Fruit fly (Drosophila melanogaster): ENCODE measurements around the gene CG13311.

CG13311 gene

DNA sequence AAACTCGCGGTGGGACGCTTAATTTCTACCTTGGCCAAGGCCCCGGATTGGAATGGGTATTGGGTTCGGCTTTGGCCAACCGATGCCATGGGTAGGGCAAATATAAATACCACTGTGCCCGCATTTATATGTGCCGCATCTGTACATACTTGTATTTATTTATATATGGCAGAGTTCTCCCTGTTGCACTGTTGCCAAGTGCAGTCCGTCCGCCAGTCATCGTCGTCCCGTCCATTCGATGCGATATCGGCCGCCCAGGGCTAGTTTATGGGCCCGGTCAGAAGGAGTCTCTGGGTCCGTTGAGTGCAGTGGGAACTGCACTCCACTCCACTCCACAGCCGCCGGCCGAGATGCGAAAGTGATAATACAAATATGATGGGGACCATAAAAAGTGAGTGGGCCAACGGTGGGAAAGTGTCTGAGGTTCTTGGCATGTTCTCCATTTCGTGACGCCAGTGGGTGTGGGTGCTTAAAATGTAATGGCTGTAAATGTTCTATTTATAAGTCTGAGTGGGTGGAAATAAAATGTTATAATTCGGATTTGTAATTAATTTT is 21.0 kb upstream of the CG13311 start:
- TF ChIP-seq Sin3A (optimal IDR thresholded peaks at IDR 0.05) (no peak), Myc (optimal IDR thresholded peaks at IDR 0.05) (no peak), psq (optimal IDR thresholded peaks at IDR 0.05) (no peak), ttk (optimal IDR thresholded peaks at IDR 0.05) (no peak), h (optimal IDR thresholded peaks at IDR 0.05) (no peak), insv (optimal IDR thresholded peaks at IDR 0.05) (no peak)

DNA sequence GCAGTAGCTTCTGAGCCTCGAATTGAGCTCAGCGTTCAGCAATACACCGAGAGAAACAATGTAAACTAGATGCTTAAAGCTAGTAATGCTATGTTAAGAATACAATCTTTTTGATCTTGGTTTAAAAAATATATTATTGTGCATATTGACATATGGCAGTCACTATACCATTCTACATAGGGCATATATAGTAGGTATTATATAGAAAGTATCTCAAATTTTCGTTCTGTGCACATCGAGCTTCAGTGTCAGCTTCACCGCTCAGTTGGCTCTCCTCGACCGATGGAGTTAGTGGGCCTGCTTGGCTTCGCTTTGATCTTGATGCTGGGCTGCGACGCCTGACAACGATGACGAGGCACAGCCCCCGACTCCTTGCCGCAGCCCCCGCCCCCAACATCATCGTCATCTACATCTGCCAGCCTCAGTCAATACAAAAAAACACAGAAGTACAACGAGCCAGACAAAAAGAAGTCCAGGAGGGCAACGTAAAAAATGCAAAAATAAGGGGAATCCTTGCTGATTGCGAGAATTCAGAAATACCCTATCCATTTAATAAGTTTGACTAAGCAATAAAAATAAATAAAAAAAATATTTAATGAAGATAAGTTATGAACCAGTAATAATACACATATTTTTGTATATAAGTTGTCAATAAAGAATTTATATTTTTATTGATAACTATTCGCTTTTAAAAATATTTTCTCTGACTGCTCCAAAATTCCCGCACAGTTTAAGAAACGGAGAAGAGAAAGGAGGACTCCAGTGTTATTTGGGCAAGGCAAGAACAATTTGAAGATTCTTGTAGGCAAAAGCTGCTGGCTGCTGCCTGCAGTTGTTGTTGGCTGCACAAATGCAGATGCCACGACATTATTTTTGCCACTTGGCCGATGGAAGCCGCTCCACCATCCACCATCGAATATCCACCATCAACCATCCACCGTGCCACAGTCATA is 20.0 kb upstream of the CG13311 start:
- TF ChIP-seq psq (optimal IDR thresholded peaks at IDR 0.05): no peak

DNA sequence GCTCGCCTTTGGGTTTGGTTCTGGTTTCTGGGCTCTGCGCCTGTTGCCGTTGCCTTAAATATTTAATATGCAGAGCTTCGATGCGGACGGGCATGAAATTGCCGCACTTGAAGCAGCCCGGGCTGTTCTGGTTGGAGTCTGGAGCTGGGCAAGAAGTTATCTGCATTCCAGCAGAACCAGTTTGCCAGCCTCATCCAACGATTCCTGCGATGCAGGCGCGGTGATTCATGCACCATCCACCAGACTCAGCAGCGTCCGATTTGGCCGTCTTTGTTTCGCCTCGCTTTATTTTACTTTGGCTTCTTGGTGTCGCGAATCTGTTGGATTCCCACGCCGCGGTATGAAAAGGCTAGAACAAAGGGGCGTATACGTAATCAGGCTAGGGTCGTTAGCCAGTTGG is 17.5 kb upstream of the CG13311 start:
- no peak for TF ChIP-seq Myc (optimal IDR thresholded peaks at IDR 0.05)
- no peak for TF ChIP-seq h (optimal IDR thresholded peaks at IDR 0.05)
- TF ChIP-seq Sin3A (optimal IDR thresholded peaks at IDR 0.05): no peak

DNA sequence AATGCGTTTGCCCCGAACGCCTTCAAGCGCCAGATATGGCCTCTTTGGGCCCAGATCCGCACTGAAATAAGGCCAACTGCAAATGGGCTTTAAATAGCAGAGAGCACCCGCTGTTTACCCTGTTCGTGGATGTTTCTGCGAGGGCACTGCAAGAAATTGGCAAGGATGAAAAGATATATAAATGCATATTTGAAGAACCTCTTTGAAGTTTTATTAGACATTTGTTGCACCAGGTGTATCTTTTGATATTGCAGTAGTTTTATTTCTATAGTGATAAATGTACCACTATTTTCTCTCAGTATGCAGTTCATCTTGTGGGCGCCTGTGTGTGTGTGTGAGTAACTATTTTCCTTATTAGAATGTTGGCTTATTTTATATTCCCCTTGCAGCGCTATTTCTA is 11.5 kb upstream of the CG13311 start:
- no peak for TF ChIP-seq Sin3A (optimal IDR thresholded peaks at IDR 0.05)
- TF ChIP-seq Myc (optimal IDR thresholded peaks at IDR 0.05): no peak
- no peak for TF ChIP-seq insv (optimal IDR thresholded peaks at IDR 0.05)
- TF ChIP-seq psq (optimal IDR thresholded peaks at IDR 0.05): no peak
- no peak for TF ChIP-seq ttk (optimal IDR thresholded peaks at IDR 0.05)
- no peak for TF ChIP-seq h (optimal IDR thresholded peaks at IDR 0.05)

DNA sequence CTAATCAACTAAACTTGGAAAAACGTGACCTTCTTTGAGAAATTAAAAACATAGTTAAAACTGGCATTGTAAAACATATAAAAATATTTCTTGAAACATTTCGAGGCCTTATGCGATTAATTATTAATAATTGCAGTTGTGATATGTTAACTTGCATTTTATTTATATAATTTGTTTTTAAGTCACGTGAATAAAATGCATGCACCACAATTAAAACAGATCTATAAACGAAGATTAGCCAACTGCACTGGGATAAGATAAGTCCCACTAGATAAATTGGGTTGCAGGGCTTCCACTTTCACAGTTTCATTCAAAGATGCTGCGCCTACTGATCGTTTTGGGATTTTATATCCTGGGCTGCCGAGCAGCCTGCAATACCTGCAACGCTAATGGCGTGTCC is 8.1 kb upstream of the CG13311 start, which contains the start of gene CG13309:
Gene CG13309 (plus strand): TSS at position 301 of the 400 bp plus-strand sequence.
- TF ChIP-seq ttk (optimal IDR thresholded peaks at IDR 0.05): no peak
- TF ChIP-seq h (optimal IDR thresholded peaks at IDR 0.05): no peak
- no peak for TF ChIP-seq Sin3A (optimal IDR thresholded peaks at IDR 0.05)
- no peak for TF ChIP-seq psq (optimal IDR thresholded peaks at IDR 0.05)
- TF ChIP-seq insv (optimal IDR thresholded peaks at IDR 0.05): no peak

DNA sequence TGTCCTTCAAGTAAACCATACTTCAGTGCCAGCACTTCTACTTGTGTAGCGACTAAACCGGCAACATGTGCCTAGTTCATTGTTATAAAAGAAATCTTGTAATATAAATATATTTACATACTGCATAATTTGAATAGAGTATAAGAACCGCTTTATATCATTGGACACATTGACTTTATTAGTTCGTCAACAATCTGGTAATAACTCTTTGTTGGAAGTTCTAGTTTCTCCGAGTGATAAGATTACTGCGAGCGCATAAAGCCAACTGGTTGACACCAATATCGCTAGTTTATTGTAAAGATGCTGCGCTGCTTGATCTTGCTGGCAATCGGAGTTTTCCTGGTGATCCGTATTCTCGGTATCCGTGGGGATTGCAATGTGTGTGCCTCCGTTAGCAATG is 6.3 kb upstream of the CG13311 start, which contains the start of gene CG13308:
Gene CG13308 (plus strand): TSS at position 301 of the 400 bp plus-strand sequence.
- no peak for TF ChIP-seq h (optimal IDR thresholded peaks at IDR 0.05)
- TF ChIP-seq psq (optimal IDR thresholded peaks at IDR 0.05): no peak
- no peak for TF ChIP-seq Myc (optimal IDR thresholded peaks at IDR 0.05)
- no peak for TF ChIP-seq ttk (optimal IDR thresholded peaks at IDR 0.05)
- TF ChIP-seq insv (optimal IDR thresholded peaks at IDR 0.05): no peak
- TF ChIP-seq Sin3A (optimal IDR thresholded peaks at IDR 0.05): no peak

DNA sequence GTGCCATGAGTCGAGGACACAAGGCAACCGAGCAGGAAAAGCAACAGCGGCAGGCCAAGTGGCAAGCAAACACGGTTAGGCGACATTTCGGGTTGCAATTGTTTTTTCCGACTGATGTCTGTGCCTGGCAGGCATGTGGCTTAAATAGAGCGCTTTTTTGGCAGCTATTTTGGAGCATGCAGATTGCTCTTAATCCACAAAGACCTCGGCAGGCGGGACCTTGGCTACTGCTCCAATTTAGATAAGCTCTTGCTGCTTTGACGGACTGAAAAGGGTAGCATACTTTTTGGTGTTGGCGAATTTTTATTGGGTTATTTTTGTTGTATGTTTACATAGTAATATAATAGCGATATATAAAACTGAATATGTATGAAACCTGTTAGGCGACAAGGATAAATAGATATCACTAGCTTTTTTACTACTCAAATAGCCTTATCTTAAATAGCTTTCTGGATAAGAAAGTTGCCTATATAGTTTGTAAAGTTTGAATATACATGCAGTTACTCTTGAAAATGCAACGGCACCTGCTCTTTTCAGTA is 5.2 kb upstream of the CG13311 start, which contains the start of the genes CG13312 and CG32024:
Gene CG13312 (minus strand): TSS at position 101 of the 539 bp plus-strand sequence.
Gene CG32024 (plus strand): TSS at position 489 of the 539 bp plus-strand sequence.
- TF ChIP-seq Sin3A (optimal IDR thresholded peaks at IDR 0.05) (no peak), Myc (optimal IDR thresholded peaks at IDR 0.05) (no peak), psq (optimal IDR thresholded peaks at IDR 0.05) (no peak), insv (optimal IDR thresholded peaks at IDR 0.05) (no peak)

DNA sequence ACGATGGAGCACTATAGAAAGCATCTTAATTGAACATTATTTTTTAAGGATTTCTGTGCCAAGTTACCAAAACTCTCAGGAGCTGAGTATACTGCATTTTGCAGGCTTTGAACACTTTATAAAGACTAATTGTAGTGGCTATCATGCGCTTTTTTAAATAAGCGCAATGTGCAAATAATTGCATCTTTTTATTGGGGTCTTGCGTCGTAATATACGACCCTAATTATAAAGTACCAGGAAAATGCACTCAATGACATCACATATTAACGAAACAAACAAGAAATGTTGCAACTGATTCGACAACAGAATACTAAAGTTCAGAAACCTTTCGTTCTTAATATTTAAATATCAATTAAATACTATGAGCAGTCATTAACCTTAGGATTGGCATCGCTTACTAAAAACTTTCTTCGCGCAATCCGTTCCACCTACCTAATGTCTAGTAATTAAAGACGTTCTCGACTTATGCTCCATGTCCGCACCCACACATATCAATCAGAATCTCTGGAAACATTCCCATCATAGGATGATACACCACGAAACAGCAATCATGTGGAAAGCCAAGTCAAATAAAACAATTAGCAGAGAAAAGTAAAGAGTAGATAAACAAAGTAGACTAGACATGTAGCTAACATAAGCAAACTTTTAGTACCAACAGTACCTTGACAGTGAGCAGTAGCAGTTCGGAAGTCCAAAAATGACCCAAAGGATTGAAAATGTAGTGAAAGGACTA is 2.3 kb upstream of the CG13311 start, which contains the start of the genes CG32023 and CG34427:
Gene CG32023 (minus strand): TSS at position 101 of the 733 bp plus-strand sequence.
Gene CG34427 (plus strand): TSS at position 683 of the 733 bp plus-strand sequence.
- TF ChIP-seq Sin3A (optimal IDR thresholded peaks at IDR 0.05): no peak
- TF ChIP-seq ttk (optimal IDR thresholded peaks at IDR 0.05): no peak
- TF ChIP-seq psq (optimal IDR thresholded peaks at IDR 0.05): no peak
- no peak for TF ChIP-seq Myc (optimal IDR thresholded peaks at IDR 0.05)
- TF ChIP-seq insv (optimal IDR thresholded peaks at IDR 0.05): no peak
- no peak for TF ChIP-seq h (optimal IDR thresholded peaks at IDR 0.05)

DNA sequence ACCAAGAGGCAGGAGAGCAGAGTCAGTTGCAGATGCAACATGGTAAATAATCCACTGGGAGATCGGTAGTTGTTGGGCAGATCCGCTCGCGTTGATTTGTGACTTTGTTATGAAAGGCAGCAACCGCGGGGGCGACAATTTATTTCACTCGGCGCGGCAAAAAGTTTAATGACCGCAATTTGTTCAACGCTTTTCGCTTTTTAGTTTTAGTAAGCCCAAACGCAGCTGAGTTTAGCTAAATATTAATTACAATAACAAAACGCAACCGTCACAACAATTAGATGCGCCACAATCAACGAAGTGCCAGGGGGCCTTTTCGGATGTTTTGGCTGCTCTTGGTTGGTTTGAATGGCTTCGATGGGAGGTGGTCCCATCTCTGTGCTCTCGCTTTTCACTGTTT is 1.5 kb downstream of the CG13311 start, which contains the start of gene CG13310:
Gene CG13310 (minus strand): TSS at position 101 of the 400 bp plus-strand sequence.
- TF ChIP-seq psq (optimal IDR thresholded peaks at IDR 0.05): no peak
- TF ChIP-seq Myc (optimal IDR thresholded peaks at IDR 0.05): no peak
- no peak for TF ChIP-seq insv (optimal IDR thresholded peaks at IDR 0.05)
- TF ChIP-seq h (optimal IDR thresholded peaks at IDR 0.05): no peak
- no peak for TF ChIP-seq Sin3A (optimal IDR thresholded peaks at IDR 0.05)
- TF ChIP-seq ttk (optimal IDR thresholded peaks at IDR 0.05): no peak

DNA sequence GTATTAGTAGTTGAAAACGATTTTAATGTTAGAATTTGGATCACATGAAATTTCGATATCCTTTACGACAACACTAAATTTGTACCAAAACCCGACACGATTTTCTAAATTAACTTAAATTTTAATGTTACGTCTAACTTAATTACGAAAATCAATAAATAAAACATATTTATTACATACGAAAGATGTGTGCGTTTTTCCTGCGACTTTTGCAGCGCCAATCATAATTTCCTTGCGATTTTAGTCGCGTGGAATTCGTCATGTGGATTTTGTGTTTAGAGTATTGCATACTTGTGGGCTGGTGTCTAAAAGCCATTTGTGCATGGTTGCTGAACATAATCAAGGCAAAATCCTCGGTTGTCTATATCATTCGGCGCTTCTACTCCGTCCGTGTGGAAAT is 3.4 kb downstream of the CG13311 start:
- TF ChIP-seq Myc (optimal IDR thresholded peaks at IDR 0.05) (no peak), h (optimal IDR thresholded peaks at IDR 0.05) (no peak), psq (optimal IDR thresholded peaks at IDR 0.05) (no peak), insv (optimal IDR thresholded peaks at IDR 0.05) (no peak), ttk (optimal IDR thresholded peaks at IDR 0.05) (no peak), Sin3A (optimal IDR thresholded peaks at IDR 0.05) (no peak)

DNA sequence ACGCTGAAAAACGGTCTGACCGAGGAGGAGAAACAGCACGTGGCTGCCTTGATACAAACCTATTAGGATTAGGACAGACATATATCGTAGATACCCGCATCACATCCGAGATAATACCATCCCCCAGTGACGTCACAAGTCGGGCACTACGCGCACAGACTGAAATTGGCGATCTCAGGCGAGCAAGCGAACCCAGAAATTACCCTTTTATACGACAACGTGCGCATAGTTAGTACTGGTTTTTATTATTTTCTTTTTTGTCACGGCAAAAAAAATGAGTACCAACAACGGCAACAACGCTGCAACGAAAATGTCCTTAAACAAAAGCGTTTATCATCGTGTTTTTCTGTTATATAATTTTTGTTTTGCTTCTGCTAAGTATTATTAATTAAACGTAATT is 3.8 kb downstream of the CG13311 start:
- no peak for TF ChIP-seq Myc (optimal IDR thresholded peaks at IDR 0.05)
- no peak for TF ChIP-seq psq (optimal IDR thresholded peaks at IDR 0.05)
- no peak for TF ChIP-seq Sin3A (optimal IDR thresholded peaks at IDR 0.05)
- TF ChIP-seq ttk (optimal IDR thresholded peaks at IDR 0.05): no peak
- no peak for TF ChIP-seq insv (optimal IDR thresholded peaks at IDR 0.05)
- TF ChIP-seq h (optimal IDR thresholded peaks at IDR 0.05): no peak
